Fruit fly (Drosophila melanogaster) whole organism, embryonic: ENCODE measurements around the gene f-cup.

Source experiments
- CG10274 ChIP-seq: fragments of 200-800 bp; sonication (Bioruptor generic); optimal IDR thresholded peaks from 3 replicates; lab custom pipeline; 2017; ENCODE audit warnings: missing biosample characterization, mild to moderate bottlenecking, missing genetic modification characterization
- CG10959 ChIP-seq: fragments of 200-800 bp; sonication (Bioruptor generic); IDR thresholded peaks from 2 replicates; pipeline ENCODE4 v1.3.6; 2022; ENCODE audit warnings: missing biosample characterization, missing genetic modification characterization
- CG11456 ChIP-seq: fragments of 200-800 bp; sonication (Bioruptor generic); IDR thresholded peaks from 3 replicates; pipeline ENCODE4 v1.3.6; 2022; ENCODE audit warnings: missing biosample characterization, missing genetic modification characterization
- CG12942 ChIP-seq: fragments of 200-800 bp; sonication (Bioruptor generic); optimal IDR thresholded peaks from 3 replicates; lab custom pipeline; 2016; ENCODE audit warnings: missing biosample characterization, missing genetic modification characterization
- CG14050 ChIP-seq: fragments of 200-800 bp; sonication (Bioruptor generic); IDR thresholded peaks from 3 replicates; pipeline ENCODE4 v1.3.6; 2022; ENCODE audit warnings: missing biosample characterization, missing genetic modification characterization
- CG3407 ChIP-seq: fragments of 200-800 bp; sonication (Bioruptor generic); optimal IDR thresholded peaks from 2 replicates; lab custom pipeline; 2018; ENCODE audit warnings: missing biosample characterization, mild to moderate bottlenecking, missing genetic modification characterization
- CG34376 ChIP-seq: fragments of 200-800 bp; sonication (Bioruptor generic); optimal IDR thresholded peaks from 2 replicates; lab custom pipeline; 2018; ENCODE audit warnings: missing biosample characterization, mild to moderate bottlenecking, missing genetic modification characterization
- CG6175 ChIP-seq: fragments of 200-800 bp; sonication (Bioruptor generic); IDR thresholded peaks from 3 replicates; pipeline ENCODE4 v1.3.6; 2022; ENCODE audit warnings: missing biosample characterization, missing genetic modification characterization
- CG8281 ChIP-seq: fragments of 200-800 bp; sonication (Bioruptor generic); optimal IDR thresholded peaks from 2 replicates; lab custom pipeline; 2018; ENCODE audit warnings: missing biosample characterization, mild to moderate bottlenecking, missing genetic modification characterization, moderate library complexity
- CG8388 ChIP-seq: fragments of 200-800 bp; sonication (Bioruptor generic); optimal IDR thresholded peaks from 2 replicates; lab custom pipeline; 2019; ENCODE audit warnings: missing biosample characterization, mild to moderate bottlenecking, missing genetic modification characterization, moderate library complexity
- CG9215 ChIP-seq: fragments of 200-800 bp; sonication (Bioruptor generic); IDR thresholded peaks from 2 replicates; pipeline ENCODE4 v1.3.6; 2022; ENCODE audit warnings: missing biosample characterization, missing genetic modification characterization
- Camta ChIP-seq: fragments of 200-800 bp; sonication (Bioruptor generic); optimal IDR thresholded peaks from 2 replicates; lab custom pipeline; 2016; ENCODE audit warnings: missing biosample characterization, missing genetic modification characterization
- CrebB ChIP-seq: fragments of 200-800 bp; sonication (Bioruptor generic); optimal IDR thresholded peaks from 3 replicates; lab custom pipeline; 2018; ENCODE audit warnings: missing biosample characterization, mild to moderate bottlenecking, missing genetic modification characterization
- Dfd ChIP-seq, 2 experiments: fragments of >200 bp; optimal IDR thresholded peaks; 2 replicates each; lab custom pipeline; 2017; ENCODE audit warnings: missing biosample characterization in 2 of 2, missing genetic modification characterization in 2 of 2
- ERR ChIP-seq: fragments of 200-800 bp; sonication (Bioruptor generic); optimal IDR thresholded peaks from 2 replicates; lab custom pipeline; 2016; ENCODE audit warnings: missing biosample characterization, missing genetic modification characterization
- Ets65A ChIP-seq: fragments of 200-800 bp; sonication (Bioruptor generic); peaks from one replicate; lab custom pipeline; 2016; ENCODE audit warnings: missing biosample characterization, missing genetic modification characterization
- H2.0 ChIP-seq: fragments of 200-800 bp; sonication (Bioruptor generic); IDR thresholded peaks from 2 replicates; pipeline ENCODE4 v1.3.6; 2022; ENCODE audit warnings: missing biosample characterization, missing genetic modification characterization
- Hmr ChIP-seq: fragments of 200-800 bp; sonication (Bioruptor generic); optimal IDR thresholded peaks from 3 replicates; lab custom pipeline; 2017; ENCODE audit warnings: mild to moderate bottlenecking, missing biosample characterization, missing genetic modification reagents, missing genetic modification characterization
- Med ChIP-seq: fragments of 200-800 bp; sonication (Bioruptor generic); peaks from one replicate; lab custom pipeline; 2016; ENCODE audit warnings: missing biosample characterization, missing genetic modification characterization, mild to moderate bottlenecking, inconsistent platforms, moderate library complexity
- Mes4 ChIP-seq: fragments of 200-800 bp; sonication (Bioruptor generic); optimal IDR thresholded peaks from 2 replicates; lab custom pipeline; 2016; ENCODE audit warnings: missing biosample characterization, missing genetic modification characterization
- NFAT ChIP-seq: fragments of 200-800 bp; sonication (Bioruptor generic); IDR thresholded peaks from 2 replicates; pipeline ENCODE4 v1.3.6; 2022; ENCODE audit warnings: missing biosample characterization, missing genetic modification characterization
- Opbp ChIP-seq: fragments of 200-800 bp; sonication (Bioruptor generic); IDR thresholded peaks from 3 replicates; pipeline ENCODE4 v1.3.6; 2022; ENCODE audit warnings: missing biosample characterization, missing genetic modification characterization; ENCODE audit not compliant: partially characterized antibody
- PHDP ChIP-seq: fragments of 200-800 bp; sonication (Bioruptor generic); optimal IDR thresholded peaks from 3 replicates; lab custom pipeline; 2018; ENCODE audit warnings: missing biosample characterization, mild to moderate bottlenecking, missing genetic modification characterization, moderate library complexity
- Rfx ChIP-seq: fragments of 200-800 bp; sonication (Bioruptor generic); IDR thresholded peaks from 2 replicates; pipeline ENCODE4 v1.3.6; 2022; ENCODE audit warnings: missing biosample characterization, missing genetic modification characterization
- ab ChIP-seq: fragments of 200-800 bp; sonication (Bioruptor generic); optimal IDR thresholded peaks from 2 replicates; lab custom pipeline; 2016; ENCODE audit warnings: missing biosample characterization, missing genetic modification characterization
- abd-A ChIP-seq: fragments of 200-800 bp; sonication (Bioruptor generic); optimal IDR thresholded peaks from 3 replicates; lab custom pipeline; 2019; ENCODE audit warnings: missing biosample characterization, mild to moderate bottlenecking, missing genetic modification characterization, moderate library complexity
- ap ChIP-seq: fragments of 200-800 bp; sonication (Bioruptor generic); IDR thresholded peaks from 2 replicates; pipeline ENCODE4 v1.3.6; 2022; ENCODE audit warnings: missing biosample characterization, missing genetic modification characterization
- cas ChIP-seq: fragments of 200-800 bp; sonication (Bioruptor generic); IDR thresholded peaks from 2 replicates; pipeline ENCODE4 v1.3.6; 2022; ENCODE audit warnings: missing biosample characterization, missing genetic modification characterization
- caup ChIP-seq: fragments of 200-800 bp; sonication (Bioruptor generic); optimal IDR thresholded peaks from 3 replicates; lab custom pipeline; 2017; ENCODE audit warnings: missing biosample characterization, mild to moderate bottlenecking, missing genetic modification characterization, moderate library complexity; ENCODE audit not compliant: severe bottlenecking
- chinmo ChIP-seq: fragments of 200-800 bp; sonication (Bioruptor generic); IDR thresholded peaks from 4 replicates; pipeline ENCODE4 v1.3.6; 2022; ENCODE audit warnings: missing biosample characterization, missing genetic modification characterization; ENCODE audit not compliant: partially characterized antibody
- dm ChIP-seq: fragments of 200-800 bp; sonication (Bioruptor generic); optimal IDR thresholded peaks from 3 replicates; lab custom pipeline; 2016; ENCODE audit warnings: missing biosample characterization, missing genetic modification characterization
- dmrt99B ChIP-seq: fragments of 200-800 bp; sonication (Bioruptor generic); optimal IDR thresholded peaks from 2 replicates; lab custom pipeline; 2018; ENCODE audit warnings: missing biosample characterization, mild to moderate bottlenecking, missing genetic modification characterization, moderate library complexity
- dysf ChIP-seq: fragments of 200-800 bp; sonication (Bioruptor generic); IDR thresholded peaks from 3 replicates; pipeline ENCODE4 v1.3.6; 2022; ENCODE audit warnings: missing biosample characterization, missing genetic modification characterization
- esg ChIP-seq: fragments of 200-800 bp; sonication (Bioruptor generic); conservative IDR thresholded peaks from 2 replicates; pipeline ENCODE4 v1.3.6; 2022; ENCODE audit warnings: missing biosample characterization, missing genetic modification characterization
- fd64A ChIP-seq: fragments of 200-800 bp; sonication (Bioruptor generic); optimal IDR thresholded peaks from 3 replicates; lab custom pipeline; 2018; ENCODE audit warnings: missing biosample characterization, mild to moderate bottlenecking, missing genetic modification characterization
- gsb ChIP-seq: fragments of 200-800 bp; sonication (Bioruptor generic); IDR thresholded peaks from 2 replicates; pipeline ENCODE4 v1.3.6; 2022; ENCODE audit warnings: missing biosample characterization, missing genetic modification characterization
- lbe ChIP-seq: fragments of 200-800 bp; sonication (Bioruptor generic); optimal IDR thresholded peaks from 2 replicates; lab custom pipeline; 2016; ENCODE audit warnings: missing biosample characterization, mild to moderate bottlenecking, missing genetic modification characterization
- luna ChIP-seq: fragments of 200-800 bp; sonication (Bioruptor generic); optimal IDR thresholded peaks from 2 replicates; lab custom pipeline; 2016; ENCODE audit warnings: missing biosample characterization, missing genetic modification characterization
- maf-S ChIP-seq: fragments of 200-800 bp; sonication (Bioruptor generic); optimal IDR thresholded peaks from 2 replicates; lab custom pipeline; 2016; ENCODE audit warnings: missing biosample characterization, missing genetic modification characterization
- nau ChIP-seq: fragments of 200-800 bp; sonication (Bioruptor generic); optimal IDR thresholded peaks from 3 replicates; lab custom pipeline; 2017; ENCODE audit warnings: missing biosample characterization, mild to moderate bottlenecking, missing genetic modification characterization, missing genetic modification reagents
- prd ChIP-seq, 3 experiments: fragments of >200 bp in 2 of 3; fragments of 200-800 bp in 1 of 3; sonication (Bioruptor generic) in 1 of 3; optimal IDR thresholded peaks in 2 of 3; IDR thresholded peaks in 1 of 3; 2 replicates in 2 of 3; 3 replicates in 1 of 3; pipeline versions ENCODE4 v1.3.6 to Lab custom; 2017 to 2022; ENCODE audit warnings: missing biosample characterization in 1 of 3, missing genetic modification characterization in 1 of 3
- sd ChIP-seq: fragments of 200-800 bp; sonication (Bioruptor generic); optimal IDR thresholded peaks from 3 replicates; lab custom pipeline; 2018; ENCODE audit warnings: missing biosample characterization, mild to moderate bottlenecking, missing genetic modification characterization, moderate library complexity
- sens ChIP-seq: fragments of 200-800 bp; sonication (Bioruptor generic); peaks from one replicate; lab custom pipeline; 2016; ENCODE audit warnings: missing biosample characterization, missing genetic modification characterization
- shn ChIP-seq: fragments of 200-800 bp; sonication (Bioruptor generic); optimal IDR thresholded peaks from 3 replicates; lab custom pipeline; 2016; ENCODE audit warnings: missing biosample characterization, missing genetic modification characterization
- toy ChIP-seq: fragments of 200-800 bp; sonication (Bioruptor generic); IDR thresholded peaks from 2 replicates; pipeline ENCODE4 v1.3.6; 2022; ENCODE audit warnings: missing biosample characterization, missing genetic modification characterization

Gene f-cup

dm6 chr3R:13710645-13711044 lies 10.0 kb upstream of the f-cup start (continued):
- peak; percentile 98 for TF ChIP-seq CG10959 (GFP tag; lab: Robert Waterston, UW)
- TF ChIP-seq maf-S (GFP tag; lab: Kevin White, UChicago): no peak

DNA sequence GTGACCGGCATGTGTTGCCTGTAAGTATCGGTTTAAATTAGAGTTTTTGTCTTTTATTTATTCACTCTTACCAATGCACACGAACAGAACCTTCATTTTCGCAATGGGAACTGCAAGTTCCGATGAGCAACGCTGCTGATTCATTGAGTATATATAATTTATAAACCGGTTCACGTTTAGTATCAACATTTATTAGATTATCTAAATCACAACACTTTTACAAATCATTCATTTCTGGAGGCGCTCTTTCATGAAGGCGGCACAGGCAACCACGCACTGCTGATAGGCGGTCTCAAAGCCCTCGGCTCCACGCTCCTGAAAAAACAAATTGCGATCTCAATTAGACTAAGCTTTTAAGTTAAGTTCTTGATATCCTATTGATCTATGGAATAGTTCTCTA lies 9.2 kb upstream of the f-cup start, which contains the start of gene Argp:
TSS of gene Argp (minus strand) at position 101 of the 400 bp plus-strand sequence.
- TF ChIP-seq nau (no peak), CG8281 (tag; lab: Kevin White, UChicago) (no peak), CG8388 (GFP tag; lab: Kevin White, UChicago) (no peak), CG12942 (no peak), fd64A (GFP tag; lab: Kevin White, UChicago) (no peak), CrebB (tag; lab: Kevin White, UChicago) (no peak)

DNA sequence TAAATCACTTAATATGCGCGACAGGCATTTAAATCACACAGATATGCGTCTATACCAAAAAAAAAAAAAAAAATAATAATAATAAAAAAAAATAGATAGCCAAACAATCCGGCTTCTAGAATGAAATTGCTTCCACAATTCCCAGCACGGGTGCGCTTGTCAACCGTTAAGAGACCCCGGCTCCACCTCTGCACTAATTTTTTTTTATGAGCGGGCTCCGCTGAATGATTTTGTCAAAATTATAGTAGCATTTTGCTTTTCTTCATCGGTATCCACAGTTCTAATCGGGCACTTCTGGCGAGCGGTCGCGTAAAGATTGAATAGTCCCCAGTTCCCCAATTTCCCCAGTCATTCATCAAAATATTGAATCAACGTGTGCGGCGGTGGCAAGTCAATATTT lies 5.8 kb upstream of the f-cup start, which contains the start of gene Adgf-C:
TSS of gene Adgf-C (plus strand) at position 301 of the 400 bp plus-strand sequence.
- TF ChIP-seq lbe (no peak), luna (GFP tag; lab: Kevin White, UChicago) (no peak), ab (GFP tag; lab: Kevin White, UChicago) (no peak), sd (tag; lab: Kevin White, UChicago) (no peak), CG3407 (no peak), dmrt99B (tag; lab: Kevin White, UChicago) (no peak), cas (no peak), CG9215 (GFP tag; lab: Robert Waterston, UW) (no peak), esg (GFP tag; lab: Robert Waterston, UW) (no peak), ap (GFP tag; lab: Robert Waterston, UW) (no peak), CrebB (tag; lab: Kevin White, UChicago) (no peak), CG6175 (no peak), dm (GFP tag; lab: Kevin White, UChicago) (no peak), abd-A (tag; lab: Kevin White, UChicago) (no peak), CG10274 (GFP tag; lab: Kevin White, UChicago) (no peak)

DNA sequence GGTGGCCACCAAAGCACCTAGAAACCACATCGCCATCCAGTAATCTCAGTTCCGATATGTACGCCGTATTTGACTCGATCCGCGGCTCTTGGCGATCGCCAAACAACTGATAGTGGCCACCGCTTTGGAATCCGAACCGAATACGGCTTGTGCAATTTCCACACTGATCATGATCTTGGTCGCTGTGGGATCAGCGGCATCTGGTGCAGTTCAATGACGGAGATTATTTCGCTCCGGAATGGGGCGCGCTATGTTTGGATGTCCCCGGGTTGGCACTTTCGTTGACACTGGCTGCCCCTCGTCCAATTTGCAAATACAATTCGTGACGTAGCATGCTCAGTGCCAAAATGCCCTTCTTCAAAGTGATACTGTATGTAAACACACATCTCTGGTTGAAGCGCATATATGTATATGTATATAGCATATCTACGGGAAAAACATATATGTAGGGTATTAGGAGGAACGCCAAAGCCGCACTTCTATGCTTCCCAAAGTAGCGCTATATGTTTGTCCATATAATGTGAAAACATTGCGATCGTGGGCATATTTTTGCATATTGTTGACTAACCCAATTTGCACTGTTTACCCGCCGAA lies 4.8 kb upstream of the f-cup start, which contains the start of gene Adgf-D:
TSS of gene Adgf-D (minus strand) at position 111 of the 594 bp plus-strand sequence.
- TF ChIP-seq Dfd (GFP tag; optimal IDR thresholded peaks at IDR 0.05; lab: Kevin White, UChicago) (no peak), Mes4 (GFP tag; lab: Kevin White, UChicago) (no peak), CG34376 (peak; percentile 65), prd (optimal IDR thresholded peaks at IDR 0.05; lab: Kevin White, UChicago) (no peak), prd (GFP tag; IDR thresholded peaks at IDR 0.05; lab: Robert Waterston, UW) (peak; percentile 34; the same call in 1 of the 3 replicates), NFAT (GFP tag; lab: Robert Waterston, UW) (0 out of 2 replicates have a peak, but pooled peaks have one; percentile 17), CG11456 (GFP tag; lab: Robert Waterston, UW) (0 out of 3 replicates have a peak, but pooled peaks have one; percentile 34), chinmo (0 out of 4 replicates have a peak, but pooled peaks have one; percentile 48), sens (peak; percentile 69), Ets65A (GFP tag; lab: Kevin White, UChicago) (peak; percentile 92), Med (GFP tag; lab: Kevin White, UChicago) (peak; percentile 10), shn (GFP tag; lab: Kevin White, UChicago) (no peak), H2.0 (no peak), Rfx (GFP tag; lab: Robert Waterston, UW) (peak; percentile 26; the same call in 1 of the 2 replicates), Camta (no peak), caup (GFP tag; lab: Kevin White, UChicago) (no peak), ERR (no peak), Hmr (GFP tag; lab: Kevin White, UChicago) (no peak), CG10274 (GFP tag; lab: Kevin White, UChicago) (peak; percentile 90), toy (no peak), dysf (0 out of 3 replicates have a peak, but pooled peaks have one; percentile 21), Opbp (GFP tag; lab: Robert Waterston, UW) (no peak), PHDP (no peak), CG14050 (GFP tag; lab: Robert Waterston, UW) (no peak), gsb (GFP tag; lab: Robert Waterston, UW) (0 out of 2 replicates have a peak, but pooled peaks have one; percentile 16)
